Fruit fly (Drosophila melanogaster) whole organism, embryonic: Measurements from ENCODE around the gene Vps2.

Source experiments
- ATbp ChIP-seq: fragments of 200-800 bp; sonication (Bioruptor generic); optimal IDR thresholded peaks from 2 replicates; lab custom pipeline; 2017; ENCODE audit warnings: missing biosample characterization, mild to moderate bottlenecking, missing genetic modification characterization, missing genetic modification reagents
- Ada2b ChIP-seq: fragments of 200-800 bp; sonication (Bioruptor generic); IDR thresholded peaks from 2 replicates; pipeline ENCODE4 v1.3.6; 2022; ENCODE audit warnings: missing biosample characterization, missing genetic modification characterization
- Blimp-1 ChIP-seq: fragments of 200-800 bp; sonication (Bioruptor generic); optimal IDR thresholded peaks from 3 replicates; lab custom pipeline; 2018; ENCODE audit warnings: missing biosample characterization, missing genetic modification characterization, mild to moderate bottlenecking, moderate library complexity, missing genetic modification reagents
- CG10366 ChIP-seq: fragments of 200-800 bp; sonication (Bioruptor generic); IDR thresholded peaks from 2 replicates; pipeline ENCODE4 v1.3.6; 2022; ENCODE audit warnings: missing biosample characterization, missing genetic modification characterization
- CG11456 ChIP-seq: fragments of 200-800 bp; sonication (Bioruptor generic); IDR thresholded peaks from 3 replicates; pipeline ENCODE4 v1.3.6; 2022; ENCODE audit warnings: missing biosample characterization, missing genetic modification characterization
- CG12391 ChIP-seq: fragments of 200-800 bp; sonication (Bioruptor generic); optimal IDR thresholded peaks from 3 replicates; lab custom pipeline; 2018; ENCODE audit warnings: missing biosample characterization, mild to moderate bottlenecking, missing genetic modification characterization, moderate library complexity
- CG12769 ChIP-seq: fragments of 200-800 bp; sonication (Bioruptor generic); optimal IDR thresholded peaks from 2 replicates; lab custom pipeline; 2019; ENCODE audit warnings: missing biosample characterization, mild to moderate bottlenecking, missing genetic modification characterization, moderate library complexity
- CG13123 ChIP-seq: fragments of 200-800 bp; sonication (Bioruptor generic); optimal IDR thresholded peaks from 2 replicates; lab custom pipeline; 2016; ENCODE audit warnings: missing biosample characterization, missing genetic modification characterization
- CG13424 ChIP-seq: fragments of 200-800 bp; sonication (Bioruptor generic); optimal IDR thresholded peaks from 2 replicates; lab custom pipeline; 2019; ENCODE audit warnings: missing biosample characterization, mild to moderate bottlenecking, missing genetic modification characterization, moderate library complexity
- CG14050 ChIP-seq: fragments of 200-800 bp; sonication (Bioruptor generic); IDR thresholded peaks from 3 replicates; pipeline ENCODE4 v1.3.6; 2022; ENCODE audit warnings: missing biosample characterization, missing genetic modification characterization
- CG14710 ChIP-seq: fragments of 200-800 bp; sonication (Bioruptor generic); optimal IDR thresholded peaks from 3 replicates; lab custom pipeline; 2019; ENCODE audit warnings: missing biosample characterization, mild to moderate bottlenecking, missing genetic modification characterization, moderate library complexity
- CG15269 ChIP-seq: fragments of 200-800 bp; sonication (Bioruptor generic); optimal IDR thresholded peaks from 2 replicates; lab custom pipeline; 2018; ENCODE audit warnings: missing biosample characterization, mild to moderate bottlenecking, missing genetic modification characterization, moderate library complexity
- CG1603 ChIP-seq: fragments of 200-800 bp; sonication (Bioruptor generic); optimal IDR thresholded peaks from 2 replicates; lab custom pipeline; 2019; ENCODE audit warnings: missing biosample characterization, mild to moderate bottlenecking, missing genetic modification characterization, moderate library complexity
- CG17361 ChIP-seq: fragments of 200-800 bp; sonication (Bioruptor generic); IDR thresholded peaks from 3 replicates; pipeline ENCODE4 v1.3.6; 2022; ENCODE audit warnings: missing biosample characterization, missing genetic modification characterization
- CG18476 ChIP-seq: fragments of 200-800 bp; sonication (Bioruptor generic); optimal IDR thresholded peaks from 2 replicates; lab custom pipeline; 2016; ENCODE audit warnings: missing biosample characterization, mild to moderate bottlenecking, missing genetic modification characterization
- CG2712 ChIP-seq: fragments of 200-800 bp; optimal IDR thresholded peaks from 3 replicates; lab custom pipeline; 2019; ENCODE audit warnings: missing biosample characterization, mild to moderate bottlenecking, missing genetic modification characterization, moderate library complexity
- CG33557 ChIP-seq: fragments of 200-800 bp; sonication (Bioruptor generic); optimal IDR thresholded peaks from 2 replicates; lab custom pipeline; 2019; ENCODE audit warnings: missing biosample characterization, mild to moderate bottlenecking, missing genetic modification characterization, moderate library complexity
- CG6254 ChIP-seq: fragments of 200-800 bp; sonication (Bioruptor generic); optimal IDR thresholded peaks from 3 replicates; lab custom pipeline; 2017; ENCODE audit warnings: mild to moderate bottlenecking, missing biosample characterization, missing genetic modification reagents, missing genetic modification characterization
- CG9215 ChIP-seq: fragments of 200-800 bp; sonication (Bioruptor generic); IDR thresholded peaks from 2 replicates; pipeline ENCODE4 v1.3.6; 2022; ENCODE audit warnings: missing biosample characterization, missing genetic modification characterization
- CG9876 ChIP-seq: fragments of 200-800 bp; sonication (Bioruptor generic); optimal IDR thresholded peaks from 2 replicates; lab custom pipeline; 2016; ENCODE audit warnings: missing biosample characterization, missing genetic modification characterization
- CTCF ChIP-seq: fragments of 200-800 bp; sonication (Bioruptor generic); optimal IDR thresholded peaks from 2 replicates; lab custom pipeline; 2017; ENCODE audit warnings: missing biosample characterization, mild to moderate bottlenecking, missing genetic modification characterization, moderate library complexity
- Drgx ChIP-seq: fragments of 200-800 bp; sonication (Bioruptor generic); IDR thresholded peaks from 2 replicates; pipeline ENCODE4 v1.3.6; 2022; ENCODE audit warnings: missing biosample characterization, missing genetic modification characterization
- E2f1 ChIP-seq: fragments of 200-800 bp; sonication (Bioruptor generic); IDR thresholded peaks from 2 replicates; pipeline ENCODE4 v1.3.6; 2022; ENCODE audit warnings: missing biosample characterization, missing genetic modification characterization
- Mrtf ChIP-seq: fragments of 200-800 bp; sonication (Bioruptor generic); IDR thresholded peaks from 3 replicates; pipeline ENCODE4 v1.3.6; 2022; ENCODE audit warnings: missing biosample characterization, missing genetic modification characterization
- Ptx1 ChIP-seq: fragments of 200-800 bp; sonication (Bioruptor generic); IDR thresholded peaks from 2 replicates; pipeline ENCODE4 v1.3.6; 2022; ENCODE audit warnings: missing biosample characterization, missing genetic modification characterization
- Sox102F ChIP-seq: fragments of 200-800 bp; sonication (Bioruptor generic); optimal IDR thresholded peaks from 2 replicates; lab custom pipeline; 2018; ENCODE audit warnings: missing biosample characterization, mild to moderate bottlenecking, missing genetic modification characterization, moderate library complexity
- Trl ChIP-seq, 3 experiments: fragments of >200 bp in 2 of 3; fragments of 200-800 bp in 1 of 3; sonication (Bioruptor generic) in 1 of 3; optimal IDR thresholded peaks; 2 replicates in 1 of 3; 3 replicates in 2 of 3; lab custom pipeline; 2016 to 2017; ENCODE audit warnings: missing biosample characterization in 1 of 3, missing genetic modification characterization in 1 of 3
- Xrp1 ChIP-seq: fragments of 200-800 bp; sonication (Bioruptor generic); IDR thresholded peaks from 2 replicates; pipeline ENCODE4 v1.3.6; 2022; ENCODE audit warnings: missing biosample characterization, missing genetic modification characterization
- az2 ChIP-seq: fragments of 200-800 bp; sonication (Bioruptor generic); optimal IDR thresholded peaks from 3 replicates; lab custom pipeline; 2016; ENCODE audit warnings: missing biosample characterization, missing genetic modification characterization
- chif ChIP-seq, 2 experiments: fragments of 200-800 bp; sonication (Bioruptor generic); optimal IDR thresholded peaks; 3 replicates each; lab custom pipeline; 2016; ENCODE audit warnings: missing biosample characterization in 2 of 2, missing genetic modification characterization in 2 of 2
- chm ChIP-seq: fragments of 200-800 bp; sonication (Bioruptor generic); IDR thresholded peaks from 2 replicates; pipeline ENCODE4 v1.3.6; 2022; ENCODE audit warnings: missing biosample characterization, missing genetic modification characterization
- corto ChIP-seq: fragments of 200-800 bp; sonication (Bioruptor generic); optimal IDR thresholded peaks from 2 replicates; lab custom pipeline; 2016; ENCODE audit warnings: missing biosample characterization, mild to moderate bottlenecking, missing genetic modification characterization, moderate library complexity
- dysf ChIP-seq: fragments of 200-800 bp; sonication (Bioruptor generic); IDR thresholded peaks from 3 replicates; pipeline ENCODE4 v1.3.6; 2022; ENCODE audit warnings: missing biosample characterization, missing genetic modification characterization
- ems ChIP-seq: fragments of 200-800 bp; sonication (Bioruptor generic); optimal IDR thresholded peaks from 3 replicates; lab custom pipeline; 2016; ENCODE audit warnings: missing biosample characterization, missing genetic modification characterization
- gsb-n ChIP-seq: fragments of 200-800 bp; sonication (Bioruptor generic); optimal IDR thresholded peaks from 3 replicates; lab custom pipeline; 2018; ENCODE audit warnings: missing biosample characterization, mild to moderate bottlenecking, missing genetic modification characterization
- lbe ChIP-seq: fragments of 200-800 bp; sonication (Bioruptor generic); optimal IDR thresholded peaks from 2 replicates; lab custom pipeline; 2016; ENCODE audit warnings: missing biosample characterization, mild to moderate bottlenecking, missing genetic modification characterization
- lola ChIP-seq, 3 experiments: fragments of >200 bp in 2 of 3; fragments of 200-800 bp in 1 of 3; sonication (Bioruptor generic) in 1 of 3; optimal IDR thresholded peaks; 2 replicates each; lab custom pipeline; 2017 to 2019; ENCODE audit warnings: missing biosample characterization in 3 of 3, missing genetic modification characterization in 3 of 3, mild to moderate bottlenecking in 1 of 3, moderate library complexity in 1 of 3
- mam ChIP-seq: fragments of 200-800 bp; sonication (Bioruptor generic); optimal IDR thresholded peaks from 3 replicates; lab custom pipeline; 2016; ENCODE audit warnings: missing biosample characterization, missing genetic modification characterization
- nom ChIP-seq: fragments of 200-800 bp; sonication (Bioruptor generic); optimal IDR thresholded peaks from 2 replicates; lab custom pipeline; 2017; ENCODE audit warnings: missing biosample characterization, missing genetic modification characterization, mild to moderate bottlenecking, moderate library complexity, missing genetic modification reagents
- phol ChIP-seq: fragments of 200-800 bp; sonication (Bioruptor generic); optimal IDR thresholded peaks from 3 replicates; lab custom pipeline; 2018; ENCODE audit warnings: missing biosample characterization, mild to moderate bottlenecking, missing genetic modification characterization, moderate library complexity
- prd ChIP-seq, 3 experiments: fragments of >200 bp in 2 of 3; fragments of 200-800 bp in 1 of 3; sonication (Bioruptor generic) in 1 of 3; optimal IDR thresholded peaks in 2 of 3; IDR thresholded peaks in 1 of 3; 2 replicates in 2 of 3; 3 replicates in 1 of 3; pipeline versions ENCODE4 v1.3.6 to Lab custom; 2017 to 2022; ENCODE audit warnings: missing biosample characterization in 1 of 3, missing genetic modification characterization in 1 of 3
- sens-2 ChIP-seq: fragments of 200-800 bp; sonication (Bioruptor generic); IDR thresholded peaks from 2 replicates; pipeline ENCODE4 v1.3.6; 2022; ENCODE audit warnings: missing biosample characterization, missing genetic modification characterization
- ssp ChIP-seq: fragments of 200-800 bp; sonication (Bioruptor generic); IDR thresholded peaks from 2 replicates; pipeline ENCODE4 v1.3.6; 2022; ENCODE audit warnings: missing biosample characterization, missing genetic modification characterization
- stc ChIP-seq: fragments of 200-800 bp; sonication (Bioruptor generic); IDR thresholded peaks from 2 replicates; pipeline ENCODE4 v1.3.6; 2022; ENCODE audit warnings: missing biosample characterization, missing genetic modification characterization
- tgo ChIP-seq: fragments of 200-800 bp; sonication (Bioruptor generic); IDR thresholded peaks from 3 replicates; pipeline ENCODE4 v1.3.6; 2022; ENCODE audit warnings: missing biosample characterization, missing genetic modification characterization
- tna ChIP-seq: fragments of 200-800 bp; sonication (Bioruptor generic); IDR thresholded peaks from 2 replicates; pipeline ENCODE4 v1.3.6; 2022; ENCODE audit warnings: missing biosample characterization, missing genetic modification characterization; ENCODE audit not compliant: partially characterized antibody
- ttk ChIP-seq: fragments of 200-800 bp; sonication (Bioruptor generic); IDR thresholded peaks from 2 replicates; pipeline ENCODE4 v2.1.2; 2022; ENCODE audit warnings: missing biosample characterization, missing genetic modification characterization
- vvl ChIP-seq: fragments of 200-800 bp; sonication (Bioruptor generic); IDR thresholded peaks from 2 replicates; pipeline ENCODE4 v1.3.6; 2022; ENCODE audit warnings: missing biosample characterization, missing genetic modification characterization
- wdn ChIP-seq: fragments of 200-800 bp; sonication (Bioruptor generic); IDR thresholded peaks from 2 replicates; pipeline ENCODE4 v1.3.6; 2022; ENCODE audit warnings: missing biosample characterization, missing genetic modification characterization

Vps2 gene

dm6 chr3R:26072477-26072876, 19.9 kb downstream of the Vps2 start:
- TF ChIP-seq Xrp1 (peak; percentile 64), tgo (peak; percentile 49; the same call in 2 of the 3 replicates), Drgx (GFP tag; lab: Robert Waterston, UW) (peak; percentile 86), gsb-n (peak; percentile 10), CG13424 (tag; lab: Kevin White, UChicago) (peak; percentile 1), prd (optimal IDR thresholded peaks at IDR 0.05; lab: Kevin White, UChicago) (no peak), prd (GFP tag; IDR thresholded peaks at IDR 0.05; lab: Robert Waterston, UW) (peak; percentile 63; the same call in 2 of the 3 replicates), E2f1 (GFP tag; lab: Robert Waterston, UW) (peak; percentile 29; the same call in 1 of the 2 replicates), Sox102F (GFP tag; lab: Kevin White, UChicago) (peak; percentile 55), phol (tag; lab: Kevin White, UChicago) (peak; percentile 26), CG2712 (peak; percentile 41), chif (GFP tag; optimal IDR thresholded peaks at IDR 0.05; lab: Kevin White, UChicago) (peak; percentile 36 to 38), CG14710 (peak; percentile 0), ttk (peak; percentile 33; the same call in 1 of the 2 replicates), CG11456 (GFP tag; lab: Robert Waterston, UW) (0 out of 3 replicates have a peak, but pooled peaks have one; percentile 26), CG18476 (GFP tag; lab: Kevin White, UChicago) (no peak), CG9215 (GFP tag; lab: Robert Waterston, UW) (no peak), CG10366 (GFP tag; lab: Robert Waterston, UW) (peak; percentile 30; the same call in 1 of the 2 replicates), chm (GFP tag; lab: Robert Waterston, UW) (no peak), stc (peak; percentile 49; the same call in 1 of the 2 replicates), tna (no peak), Mrtf (no peak), ATbp (GFP tag; lab: Kevin White, UChicago) (peak; percentile 26), ems (no peak), lbe (GFP tag; lab: Kevin White, UChicago) (peak; percentile 11), CG33557 (no peak), ssp (0 out of 2 replicates have a peak, but pooled peaks have one; percentile 7), corto (GFP tag; lab: Kevin White, UChicago) (peak; percentile 10), CG15269 (tag; lab: Kevin White, UChicago) (no peak), mam (GFP tag; lab: Kevin White, UChicago) (no peak), nom (GFP tag; lab: Kevin White, UChicago) (peak; percentile 32), CG14050 (GFP tag; lab: Robert Waterston, UW) (0 out of 3 replicates have a peak, but pooled peaks have one; percentile 15), CG1603 (peak; percentile 62), CG12391 (tag; lab: Kevin White, UChicago) (peak; percentile 20), lola (GFP tag; optimal IDR thresholded peaks at IDR 0.05; lab: Kevin White, UChicago) (peak in 1 of 3 experiments; percentile 19), CG9876 (GFP tag; lab: Kevin White, UChicago) (no peak), Blimp-1 (GFP tag; lab: Kevin White, UChicago) (peak; percentile 41), CG6254 (GFP tag; lab: Kevin White, UChicago) (peak; percentile 44), wdn (GFP tag; lab: Robert Waterston, UW) (no peak), Ptx1 (GFP tag; lab: Robert Waterston, UW) (peak; percentile 36; the same call in 1 of the 2 replicates), Trl (optimal IDR thresholded peaks at IDR 0.05; lab: Kevin White, UChicago) (no peak), Trl (GFP tag; optimal IDR thresholded peaks at IDR 0.05; lab: Kevin White, UChicago) (no peak), CG17361 (GFP tag; lab: Robert Waterston, UW) (0 out of 3 replicates have a peak, but pooled peaks have one; percentile 23), CG12769 (tag; lab: Kevin White, UChicago) (no peak), sens-2 (GFP tag; lab: Robert Waterston, UW) (0 out of 2 replicates have a peak, but pooled peaks have one; percentile 15), Ada2b (GFP tag; lab: Robert Waterston, UW) (peak; percentile 26; the same call in 1 of the 2 replicates), dysf (peak; percentile 42; the same call in 1 of the 3 replicates), CTCF (no peak), az2 (GFP tag; lab: Kevin White, UChicago) (peak; percentile 15), vvl (peak; percentile 80), CG13123 (no peak)
